Worm (Caenorhabditis elegans) whole organism, early embryonic: ENCODE results near the gene F11A5.9.

ENCODE experiments used
- F13C5.2 ChIP-seq: sonication (generic microtip); optimal IDR thresholded peaks from 2 replicates; lab custom pipeline; 2017; ENCODE audit warnings: mild to moderate bottlenecking, missing genetic modification characterization, inconsistent platforms, missing compliant biosample characterization
- aly-1 ChIP-seq: sonication (generic microtip); optimal IDR thresholded peaks from 2 replicates; lab custom pipeline; 2016; ENCODE audit warnings: missing genetic modification characterization, missing compliant biosample characterization
- ama-1 ChIP-seq: fragments of 150-350 bp; optimal IDR thresholded peaks from 2 replicates; lab custom pipeline; 2014
- ceh-36 ChIP-seq: sonication (generic microtip); optimal IDR thresholded peaks from 2 replicates; lab custom pipeline; 2016; ENCODE audit warnings: missing genetic modification characterization, inconsistent platforms, missing compliant biosample characterization
- ets-7 ChIP-seq: sonication (generic microtip); optimal IDR thresholded peaks from 2 replicates; lab custom pipeline; 2016; ENCODE audit warnings: missing genotype, missing genetic modification characterization, missing compliant biosample characterization
- flt-1 ChIP-seq: fragments of 200-800 bp; sonication (Bioruptor generic); IDR thresholded peaks from 2 replicates; pipeline ENCODE4 v1.3.6; 2022; ENCODE audit warnings: missing genetic modification characterization, missing compliant biosample characterization
- hnd-1 ChIP-seq: sonication (generic microtip); optimal IDR thresholded peaks from 2 replicates; lab custom pipeline; 2016; ENCODE audit warnings: missing genetic modification characterization, missing compliant biosample characterization
- pes-1 ChIP-seq: fragments of 200-800 bp; sonication (Bioruptor generic); IDR thresholded peaks from 2 replicates; pipeline ENCODE4 v1.3.6; 2022; ENCODE audit warnings: missing genetic modification reagents, missing genetic modification characterization, missing compliant biosample characterization
- sea-1 ChIP-seq: fragments of 200-800 bp; sonication (Bioruptor generic); conservative IDR thresholded peaks from 2 replicates; pipeline ENCODE4 v1.3.6; 2022; ENCODE audit warnings: missing genetic modification characterization, missing compliant biosample characterization
- tra-4 ChIP-seq: sonication (generic microtip); optimal IDR thresholded peaks from 2 replicates; lab custom pipeline; 2017; ENCODE audit warnings: missing genetic modification characterization, missing compliant biosample characterization

ce11 chrV:16211713-16212112, 3.0 kb upstream of the F11A5.9 start:
- TF ChIP-seq pes-1 (no peak), flt-1 (GFP tag; lab: Robert Waterston, UW) (no peak), tra-4 (tag; lab: Kevin White, UChicago) (no peak), F13C5.2 (tag; lab: Kevin White, UChicago) (no peak), sea-1 (GFP tag; lab: Robert Waterston, UW) (no peak), aly-1 (tag; lab: Kevin White, UChicago) (no peak), ama-1 (lab: Kevin White, UChicago) (no peak), ceh-36 (tag; lab: Kevin White, UChicago) (no peak), hnd-1 (tag; lab: Kevin White, UChicago) (no peak), ets-7 (tag; lab: Kevin White, UChicago) (no peak)
